Fruit fly (Drosophila melanogaster): ENCODE measurements around the gene CG3719.

The CG3719 gene

dm6 chrX:1387149-1387752 is 7.0 kb upstream of the CG3719 start:
- no peak for TF ChIP-seq CG17801 (GFP tag; optimal IDR thresholded peaks at IDR 0.05; ENCODE audit: partially characterized antibody)

- no peak for TF ChIP-seq CG17801 (GFP tag; optimal IDR thresholded peaks at IDR 0.05; ENCODE audit: partially characterized antibody)
Observed at dm6 chrX:1384232-1384631, 4.0 kb upstream of the CG3719 start.

dm6 chrX:1382489-1382888 is 2.2 kb upstream of the CG3719 start:
- TF ChIP-seq CG17801 (GFP tag; optimal IDR thresholded peaks at IDR 0.05; ENCODE audit: partially characterized antibody): no peak

dm6 chrX:1381413-1381991 is 1.2 kb upstream of the CG3719 start:
- no peak for TF ChIP-seq CG17801 (GFP tag; optimal IDR thresholded peaks at IDR 0.05; ENCODE audit: partially characterized antibody)

dm6 chrX:1379692-1380349 is 459 bp downstream of the CG3719 start:
- no peak for TF ChIP-seq CG17801 (GFP tag; optimal IDR thresholded peaks at IDR 0.05; ENCODE audit: partially characterized antibody)

- TF ChIP-seq CG17801 (GFP tag; optimal IDR thresholded peaks at IDR 0.05; ENCODE audit: partially characterized antibody): no peak
Observed at dm6 chrX:1375265-1375958, 4.9 kb downstream of the CG3719 start, which contains the start of gene AMPKalpha. AMPKalpha (plus strand) TSS chrX:1375536.

dm6 chrX:1372667-1373066 is 7.6 kb downstream of the CG3719 start:
- TF ChIP-seq CG17801 (GFP tag; optimal IDR thresholded peaks at IDR 0.05; ENCODE audit: partially characterized antibody): no peak

dm6 chrX:1370104-1370802 is 10.0 kb downstream of the CG3719 start, which contains the start of gene ssx:
ssx (plus strand) TSS chrX:1370580.
- TF ChIP-seq CG17801 (GFP tag; optimal IDR thresholded peaks at IDR 0.05; ENCODE audit: partially characterized antibody): peak; percentile 51

- TF ChIP-seq CG17801 (GFP tag; optimal IDR thresholded peaks at IDR 0.05; ENCODE audit: partially characterized antibody): no peak
Observed at dm6 chrX:1368949-1369348, 11.3 kb downstream of the CG3719 start, which contains the start of gene CG14770. CG14770 (plus strand) TSS chrX:1369249.

- no peak for TF ChIP-seq CG17801 (GFP tag; optimal IDR thresholded peaks at IDR 0.05; ENCODE audit: partially characterized antibody)
Observed at dm6 chrX:1357501-1357900, 22.8 kb downstream of the CG3719 start, which contains the start of gene png. png (minus strand) TSS chrX:1357601.

- no peak for TF ChIP-seq CG17801 (GFP tag; optimal IDR thresholded peaks at IDR 0.05; ENCODE audit: partially characterized antibody)
Observed at dm6 chrX:1353322-1354212, 26.7 kb downstream of the CG3719 start, which contains the start of the genes CG12773 and CG11417. CG12773 (minus strand) TSS chrX:1353981. CG11417 (plus strand) TSS chrX:1354014.

- TF ChIP-seq CG17801 (GFP tag; optimal IDR thresholded peaks at IDR 0.05; ENCODE audit: partially characterized antibody): no peak
Observed at dm6 chrX:1349255-1349654, 31.0 kb downstream of the CG3719 start, which contains the start of gene MTPAP. MTPAP (minus strand) TSS chrX:1349357.

dm6 chrX:1346833-1347232 is 33.4 kb downstream of the CG3719 start:
- no peak for TF ChIP-seq CG17801 (GFP tag; optimal IDR thresholded peaks at IDR 0.05; ENCODE audit: partially characterized antibody)

- TF ChIP-seq CG17801 (GFP tag; optimal IDR thresholded peaks at IDR 0.05; ENCODE audit: partially characterized antibody): no peak
Observed at dm6 chrX:1346256-1346655, 34.0 kb downstream of the CG3719 start, which contains the start of gene Tsp2A. Tsp2A (plus strand) TSS chrX:1346553.

All from ovary, adult (tissue).